Fruit fly (Drosophila melanogaster) whole organism, pupa: ENCODE results near the gene CG31848.

ENCODE experiments used
- CG12605 ChIP-seq: fragments of 200-800 bp; sonication (Bioruptor generic); IDR thresholded peaks from 2 replicates; pipeline ENCODE4 v1.3.6; 2022; ENCODE audit warnings: missing biosample characterization, missing genetic modification characterization
- CG32121 ChIP-seq: fragments of 200-800 bp; sonication (Bioruptor generic); IDR thresholded peaks from 2 replicates; pipeline ENCODE4 v1.3.6; 2022; ENCODE audit warnings: missing biosample characterization, missing genetic modification characterization
- CG34367 ChIP-seq: fragments of 200-800 bp; sonication (Bioruptor generic); optimal IDR thresholded peaks from 2 replicates; lab custom pipeline; 2018; ENCODE audit warnings: missing biosample characterization, mild to moderate bottlenecking, missing genetic modification characterization
- CG8301 ChIP-seq: fragments of 200-800 bp; sonication (Bioruptor generic); optimal IDR thresholded peaks from 2 replicates; lab custom pipeline; 2018; ENCODE audit warnings: missing biosample characterization, mild to moderate bottlenecking, missing genetic modification characterization
- CG9948 ChIP-seq: fragments of 200-800 bp; sonication (Bioruptor generic); optimal IDR thresholded peaks from 2 replicates; lab custom pipeline; 2018; ENCODE audit warnings: missing biosample characterization, mild to moderate bottlenecking, missing genetic modification characterization, moderate library complexity
- D1 ChIP-seq: fragments of 200-800 bp; sonication (Bioruptor generic); optimal IDR thresholded peaks from 2 replicates; lab custom pipeline; 2018; ENCODE audit warnings: missing biosample characterization, mild to moderate bottlenecking, missing genetic modification characterization, moderate library complexity
- EcR ChIP-seq: fragments of 200-800 bp; sonication (Bioruptor generic); optimal IDR thresholded peaks from 3 replicates; lab custom pipeline; 2019; ENCODE audit warnings: missing biosample characterization, missing genetic modification characterization, mild to moderate bottlenecking, moderate library complexity, missing genetic modification reagents
- Ets98B ChIP-seq: fragments of 200-800 bp; sonication (Bioruptor generic); IDR thresholded peaks from 2 replicates; pipeline ENCODE4 v1.3.6; 2022; ENCODE audit warnings: missing biosample characterization, missing genetic modification characterization

DNA sequence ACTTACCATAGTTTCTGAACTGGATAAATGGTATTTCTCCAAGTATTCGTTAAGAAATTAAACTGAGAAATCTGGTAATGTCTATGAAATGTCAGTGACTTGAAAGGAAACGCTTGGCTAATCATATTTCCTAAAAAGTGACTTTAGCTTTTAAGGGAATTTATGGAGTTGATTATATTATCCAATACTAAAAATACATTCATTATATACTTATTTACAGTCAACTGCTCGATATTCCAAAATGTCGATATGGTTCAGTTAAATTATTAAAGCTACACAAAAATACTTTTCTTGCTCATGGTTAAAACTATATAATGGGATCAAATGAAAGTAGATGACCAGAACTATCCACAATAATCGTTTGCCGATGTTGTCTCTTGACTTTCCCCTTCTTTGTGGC, at the start of gene CG31848:
- TF ChIP-seq Ets98B (no peak), CG34367 (no peak), CG12605 (GFP tag; lab: Robert Waterston, UW) (no peak), CG8301 (no peak), EcR (GFP tag; lab: Kevin White, UChicago) (no peak), D1 (tag; lab: Kevin White, UChicago) (no peak), CG9948 (no peak), CG32121 (no peak)
